Fruit fly (Drosophila melanogaster) Kc167 (cell line): ENCODE results near the gene hep.

Experiments
- Myc ChIP-seq: fragments of >200 bp; optimal IDR thresholded peaks from 2 replicates; lab custom pipeline; 2017; ENCODE audit warnings: missing external identifiers
- Sin3A ChIP-seq: fragments of >200 bp; optimal IDR thresholded peaks from 2 replicates; lab custom pipeline; 2018; ENCODE audit warnings: missing external identifiers
- h ChIP-seq: fragments of >200 bp; optimal IDR thresholded peaks from 3 replicates; lab custom pipeline; 2018; ENCODE audit warnings: missing external identifiers
- insv ChIP-seq: fragments of >200 bp; optimal IDR thresholded peaks from 3 replicates; lab custom pipeline; 2018; ENCODE audit warnings: missing external identifiers
- psq ChIP-seq: fragments of >200 bp; optimal IDR thresholded peaks from 2 replicates; lab custom pipeline; 2017; ENCODE audit warnings: missing external identifiers
- ttk ChIP-seq: sonication (Bioruptor generic); optimal IDR thresholded peaks from 2 replicates; lab custom pipeline; 2017; ENCODE audit warnings: missing external identifiers

hep gene

dm6 chrX:13116438-13117243 is 26.4 kb upstream of the hep start:
- TF ChIP-seq h (no peak), ttk (lab: Kevin White, UChicago) (no peak), psq (lab: Kevin White, UChicago) (no peak), Myc (lab: Kevin White, UChicago) (no peak), Sin3A (lab: Kevin White, UChicago) (no peak), insv (lab: Kevin White, UChicago) (no peak)

- no peak for TF ChIP-seq Myc (lab: Kevin White, UChicago)
- TF ChIP-seq h = no peak
- no peak for TF ChIP-seq psq (lab: Kevin White, UChicago)
- TF ChIP-seq Sin3A (lab: Kevin White, UChicago) = no peak
- no peak for TF ChIP-seq ttk (lab: Kevin White, UChicago)
- no peak for TF ChIP-seq insv (lab: Kevin White, UChicago)
Measured at dm6 chrX:13114861-13115260, 24.6 kb upstream of the hep start, which contains the start of gene CG42237. CG42237 (plus strand) TSS chrX:13115131.

- TF ChIP-seq Sin3A (lab: Kevin White, UChicago) (no peak), insv (lab: Kevin White, UChicago) (no peak), ttk (lab: Kevin White, UChicago) (no peak), Myc (lab: Kevin White, UChicago) (no peak), h (no peak), psq (lab: Kevin White, UChicago) (no peak)
Measured at dm6 chrX:13113863-13114407, 23.7 kb upstream of the hep start.

DNA sequence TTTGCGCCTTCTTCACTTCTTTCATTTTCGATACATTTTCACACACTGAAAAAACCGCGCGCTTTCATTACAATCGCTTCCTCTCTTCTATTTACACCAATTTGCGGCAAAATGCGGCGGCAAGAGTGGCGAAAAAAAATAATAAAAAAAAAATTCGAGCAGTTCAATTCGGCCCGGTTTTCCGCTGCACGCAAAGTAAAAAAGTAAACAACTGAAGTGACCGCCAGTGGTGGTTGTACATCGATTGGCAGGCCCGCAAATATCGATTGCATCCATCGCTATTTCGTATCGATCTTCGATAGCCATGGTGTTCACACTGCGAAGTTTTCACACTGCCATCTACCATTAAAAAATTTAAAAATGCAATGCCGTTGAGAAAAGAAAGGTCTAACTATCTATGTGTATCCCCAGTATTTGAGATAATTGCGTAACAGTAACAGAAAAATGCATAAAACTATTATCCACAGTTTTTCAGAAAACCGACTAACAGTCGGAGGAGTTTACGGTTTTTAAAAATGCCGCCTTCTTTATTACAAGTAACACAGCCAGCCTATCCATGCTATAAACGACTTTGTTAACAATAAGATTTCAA is 22.1 kb upstream of the hep start, which contains the start of gene Chpf:
Gene Chpf, minus strand, starts transcription at position 225 of the 592 bp plus-strand sequence.
- TF ChIP-seq h = no peak
- TF ChIP-seq insv (lab: Kevin White, UChicago) = no peak
- no peak for TF ChIP-seq ttk (lab: Kevin White, UChicago)
- no peak for TF ChIP-seq Myc (lab: Kevin White, UChicago)
- TF ChIP-seq Sin3A (lab: Kevin White, UChicago) = no peak
- no peak for TF ChIP-seq psq (lab: Kevin White, UChicago)

dm6 chrX:13111832-13112231 is 21.6 kb upstream of the hep start:
- TF ChIP-seq Sin3A (lab: Kevin White, UChicago) = no peak

DNA sequence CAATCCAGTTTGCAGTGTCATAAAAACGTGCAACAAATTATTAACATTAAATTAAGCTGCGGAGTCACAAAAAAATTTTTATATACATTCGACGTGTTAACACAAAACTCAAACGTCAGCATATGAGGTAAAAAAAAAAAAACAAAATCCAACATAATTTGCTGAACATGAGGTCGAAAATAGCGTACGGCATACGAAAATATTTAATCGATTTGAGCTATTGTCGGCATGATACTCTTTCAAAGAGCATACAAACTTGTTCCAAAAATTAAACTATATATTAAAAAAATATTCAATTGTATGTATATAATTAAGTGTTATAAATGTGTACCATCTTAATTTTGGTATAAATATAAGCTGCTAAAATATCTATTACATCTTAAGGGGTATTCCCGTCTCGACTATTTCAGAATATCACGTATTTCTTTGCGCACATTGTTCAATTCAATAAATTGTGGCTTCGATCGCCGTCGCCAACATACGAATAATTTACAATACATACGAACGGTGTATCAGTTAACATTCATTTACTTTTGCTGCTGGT is 19.4 kb upstream of the hep start:
- no peak for TF ChIP-seq ttk (lab: Kevin White, UChicago)
- TF ChIP-seq insv (lab: Kevin White, UChicago) = no peak
- no peak for TF ChIP-seq Myc (lab: Kevin White, UChicago)
- no peak for TF ChIP-seq Sin3A (lab: Kevin White, UChicago)
- TF ChIP-seq h = no peak
- TF ChIP-seq psq (lab: Kevin White, UChicago) = no peak

DNA sequence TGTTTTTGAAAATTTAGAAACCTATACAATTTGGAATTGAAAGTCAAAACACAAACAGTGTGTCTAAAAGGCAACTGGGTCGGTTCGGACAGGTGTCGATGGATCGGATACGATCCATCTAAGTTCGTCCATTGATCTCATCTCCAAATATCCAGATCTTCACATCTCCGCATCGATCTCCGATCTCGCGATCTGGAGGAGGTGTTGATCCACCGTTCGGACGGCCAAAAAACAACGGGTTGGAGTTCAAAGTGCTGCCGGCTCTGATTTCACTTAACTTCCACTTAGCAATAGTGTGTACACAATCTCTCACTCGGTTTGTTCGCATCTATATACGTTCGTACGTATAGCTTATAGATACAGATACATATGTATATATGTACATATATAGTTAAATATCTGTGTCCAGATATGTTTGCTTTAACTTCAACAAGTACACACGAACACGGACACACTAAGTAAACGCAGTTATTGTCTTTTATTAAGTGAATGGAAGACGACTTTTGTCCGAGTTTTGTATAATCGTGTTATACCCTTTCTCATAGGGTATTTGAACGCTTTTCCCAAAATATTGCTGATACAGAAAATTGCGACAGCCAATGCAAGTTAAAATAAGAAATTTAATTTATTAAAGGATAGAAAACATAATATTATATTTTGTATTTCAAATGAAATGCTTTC is 18.1 kb upstream of the hep start, which contains the start of gene Fer3HCH:
Gene Fer3HCH, minus strand, starts transcription at position 51 of the 681 bp plus-strand sequence.
- TF ChIP-seq Sin3A (lab: Kevin White, UChicago) (no peak), psq (lab: Kevin White, UChicago) (no peak), Myc (lab: Kevin White, UChicago) (no peak), insv (lab: Kevin White, UChicago) (no peak), ttk (lab: Kevin White, UChicago) (no peak), h (no peak)

- TF ChIP-seq h (no peak), insv (lab: Kevin White, UChicago) (no peak), psq (lab: Kevin White, UChicago) (no peak), ttk (lab: Kevin White, UChicago) (no peak), Sin3A (lab: Kevin White, UChicago) (no peak), Myc (lab: Kevin White, UChicago) (no peak)
Measured at dm6 chrX:13105220-13105619, 15.0 kb upstream of the hep start.

- TF ChIP-seq insv (lab: Kevin White, UChicago) = no peak
- no peak for TF ChIP-seq psq (lab: Kevin White, UChicago)
- TF ChIP-seq ttk (lab: Kevin White, UChicago) = no peak
- no peak for TF ChIP-seq Sin3A (lab: Kevin White, UChicago)
- TF ChIP-seq Myc (lab: Kevin White, UChicago) = no peak
- no peak for TF ChIP-seq h
Measured at dm6 chrX:13104571-13104970, 14.3 kb upstream of the hep start.

DNA sequence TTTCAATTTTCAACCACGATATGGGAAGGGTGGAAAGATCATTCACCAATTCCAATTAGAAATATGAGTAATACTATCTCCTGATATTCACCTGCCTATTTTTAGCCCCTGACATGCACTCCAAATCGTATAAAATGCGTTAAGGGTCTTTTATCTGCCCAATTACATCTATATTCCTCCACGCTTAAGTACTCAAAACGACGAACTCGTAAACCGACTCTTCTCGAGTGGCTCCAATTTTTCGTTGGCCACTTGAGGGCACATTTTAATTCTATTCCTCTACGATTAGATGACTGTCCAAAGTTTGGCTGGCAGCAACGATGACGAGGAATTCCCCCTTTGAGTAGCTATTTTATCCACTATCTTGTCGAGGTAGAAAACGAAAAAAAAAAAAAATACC is 11.6 kb upstream of the hep start:
- no peak for TF ChIP-seq insv (lab: Kevin White, UChicago)
- no peak for TF ChIP-seq psq (lab: Kevin White, UChicago)
- no peak for TF ChIP-seq h
- TF ChIP-seq Sin3A (lab: Kevin White, UChicago) = no peak
- no peak for TF ChIP-seq Myc (lab: Kevin White, UChicago)
- TF ChIP-seq ttk (lab: Kevin White, UChicago) = no peak

DNA sequence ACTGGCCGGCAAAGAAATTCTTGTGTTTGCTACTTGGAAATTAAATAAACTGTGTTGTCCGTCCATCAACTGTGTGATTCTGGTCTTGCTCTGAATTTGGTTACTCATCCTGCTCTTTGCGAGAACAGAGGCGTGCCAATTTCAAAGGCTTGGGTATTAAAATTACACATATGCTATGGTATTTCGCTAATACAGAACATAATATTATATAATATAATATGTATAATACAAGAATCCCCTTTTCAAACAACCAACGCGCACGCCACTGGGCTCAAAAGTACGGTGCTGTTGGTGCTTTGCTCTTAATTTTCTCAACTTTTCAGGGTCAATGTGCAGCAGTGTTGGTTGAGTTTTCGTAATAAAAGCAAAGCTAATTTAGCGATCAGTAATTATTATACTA is 9.7 kb upstream of the hep start:
- TF ChIP-seq insv (lab: Kevin White, UChicago) (no peak), ttk (lab: Kevin White, UChicago) (no peak), h (no peak), Myc (lab: Kevin White, UChicago) (no peak), psq (lab: Kevin White, UChicago) (no peak), Sin3A (lab: Kevin White, UChicago) (no peak)
